Worm (Caenorhabditis elegans) whole organism, mixed stage, embryonic: Measurements from ENCODE around the gene F49C12.4.

Source experiments
- M03D4.4 ChIP-seq: sonication (generic microtip); optimal IDR thresholded peaks from 2 replicates; lab custom pipeline; 2017; ENCODE audit warnings: mild to moderate bottlenecking, missing genetic modification characterization, missing compliant biosample characterization
- bed-3 ChIP-seq: fragments of 200-800 bp; sonication (Bioruptor generic); optimal IDR thresholded peaks from 3 replicates; lab custom pipeline; 2018; ENCODE audit warnings: mild to moderate bottlenecking, missing genetic modification characterization, moderate library complexity, missing compliant biosample characterization
- ceh-39 ChIP-seq: fragments of 150-350 bp; optimal IDR thresholded peaks from 2 replicates; lab custom pipeline; 2014; ENCODE audit warnings: missing biosample characterization, missing genetic modification characterization
- ceh-43 ChIP-seq: fragments of 200-800 bp; sonication (Bioruptor generic); optimal IDR thresholded peaks from 2 replicates; lab custom pipeline; 2018; ENCODE audit warnings: mild to moderate bottlenecking, missing genetic modification characterization, moderate library complexity, missing compliant biosample characterization
- ceh-83 ChIP-seq: fragments of 200-800 bp; sonication (Bioruptor generic); optimal IDR thresholded peaks from 2 replicates; lab custom pipeline; 2018; ENCODE audit warnings: mild to moderate bottlenecking, missing genetic modification characterization, missing compliant biosample characterization
- ces-1 ChIP-seq: fragments of 150-350 bp; optimal IDR thresholded peaks from 2 replicates; lab custom pipeline; 2014; ENCODE audit warnings: missing biosample characterization, missing genetic modification reagents, missing genetic modification characterization
- cnd-1 ChIP-seq: fragments of 200-800 bp; sonication (Bioruptor generic); optimal IDR thresholded peaks from 2 replicates; lab custom pipeline; 2018; ENCODE audit warnings: mild to moderate bottlenecking, missing genetic modification characterization, missing compliant biosample characterization
- drap-1 ChIP-seq: fragments of 200-800 bp; sonication (Bioruptor generic); optimal IDR thresholded peaks from 3 replicates; lab custom pipeline; 2018; ENCODE audit warnings: mild to moderate bottlenecking, missing genetic modification characterization, missing compliant biosample characterization
- elt-1 ChIP-seq: sonication (generic microtip); optimal IDR thresholded peaks from 2 replicates; lab custom pipeline; 2017; ENCODE audit warnings: missing genetic modification characterization, mild to moderate bottlenecking, missing compliant biosample characterization, antibody characterized with exemption, moderate library complexity, borderline replicate concordance; ENCODE audit not compliant: insufficient read depth
- elt-3 ChIP-seq: fragments of 150-350 bp; optimal IDR thresholded peaks from 2 replicates; lab custom pipeline; 2014; ENCODE audit warnings: missing biosample characterization, missing genetic modification characterization
- flh-1 ChIP-seq: fragments of 200-800 bp; sonication (Bioruptor generic); optimal IDR thresholded peaks from 2 replicates; lab custom pipeline; 2018; ENCODE audit warnings: mild to moderate bottlenecking, missing genetic modification characterization, moderate library complexity, missing compliant biosample characterization
- ham-2 ChIP-seq: fragments of 200-800 bp; sonication (Bioruptor generic); optimal IDR thresholded peaks from 2 replicates; lab custom pipeline; 2018; ENCODE audit warnings: mild to moderate bottlenecking, missing genetic modification characterization, missing compliant biosample characterization
- lin-13 ChIP-seq: fragments of 150-350 bp; optimal IDR thresholded peaks from 2 replicates; lab custom pipeline; 2014; ENCODE audit warnings: missing biosample characterization, missing genetic modification characterization
- lin-32 ChIP-seq: fragments of 200-800 bp; sonication (Bioruptor generic); optimal IDR thresholded peaks from 2 replicates; lab custom pipeline; 2018; ENCODE audit warnings: mild to moderate bottlenecking, missing genetic modification characterization, missing compliant biosample characterization
- lsy-2 ChIP-seq: fragments of 150-350 bp; optimal IDR thresholded peaks from 2 replicates; lab custom pipeline; 2014; ENCODE audit warnings: missing biosample characterization, missing genetic modification characterization
- mab-5 ChIP-seq: fragments of 150-350 bp; optimal IDR thresholded peaks from 2 replicates; lab custom pipeline; 2014; ENCODE audit warnings: missing biosample characterization, missing genetic modification characterization
- mep-1 ChIP-seq: fragments of 150-350 bp; optimal IDR thresholded peaks from 2 replicates; lab custom pipeline; 2017; ENCODE audit warnings: missing biosample characterization, missing genetic modification reagents, missing genetic modification characterization, inconsistent platforms
- mls-2 ChIP-seq: sonication (generic microtip); optimal IDR thresholded peaks from 2 replicates; lab custom pipeline; 2016; ENCODE audit warnings: mild to moderate bottlenecking, missing genetic modification characterization, moderate library complexity, missing compliant biosample characterization
- nhr-12 ChIP-seq: fragments of 150-350 bp; optimal IDR thresholded peaks from 2 replicates; lab custom pipeline; 2014; ENCODE audit warnings: missing biosample characterization, missing genetic modification characterization
- nhr-2 ChIP-seq: fragments of 150-350 bp; optimal IDR thresholded peaks from 2 replicates; lab custom pipeline; 2014; ENCODE audit warnings: missing biosample characterization, missing genetic modification characterization
- nhr-237 ChIP-seq: fragments of 150-350 bp; optimal IDR thresholded peaks from 2 replicates; lab custom pipeline; 2014; ENCODE audit warnings: missing biosample characterization, missing genetic modification characterization
- nhr-28 ChIP-seq: fragments of 150-350 bp; optimal IDR thresholded peaks from 2 replicates; lab custom pipeline; 2014; ENCODE audit warnings: missing biosample characterization, missing genetic modification characterization
- pha-4 ChIP-seq: fragments of 150-350 bp; optimal IDR thresholded peaks from 2 replicates; lab custom pipeline; 2018; ENCODE audit warnings: missing biosample characterization, missing genetic modification reagents, missing genetic modification characterization
- sem-2 ChIP-seq: fragments of 200-800 bp; sonication (Bioruptor generic); optimal IDR thresholded peaks from 2 replicates; lab custom pipeline; 2018; ENCODE audit warnings: mild to moderate bottlenecking, missing genetic modification characterization, missing compliant biosample characterization
- sptf-1 ChIP-seq: sonication (generic microtip); optimal IDR thresholded peaks from 2 replicates; lab custom pipeline; 2017; ENCODE audit warnings: mild to moderate bottlenecking, missing genetic modification characterization, moderate library complexity, missing compliant biosample characterization
- tbx-8 ChIP-seq: fragments of 200-800 bp; sonication (Bioruptor generic); optimal IDR thresholded peaks from 2 replicates; lab custom pipeline; 2018; ENCODE audit warnings: mild to moderate bottlenecking, missing genetic modification characterization, moderate library complexity, missing compliant biosample characterization
- unc-120 ChIP-seq: sonication (generic microtip); optimal IDR thresholded peaks from 2 replicates; lab custom pipeline; 2017; ENCODE audit warnings: missing genetic modification characterization, missing compliant biosample characterization; ENCODE audit not compliant: poor library complexity, severe bottlenecking
- unc-39 ChIP-seq: fragments of 150-350 bp; optimal IDR thresholded peaks from 2 replicates; lab custom pipeline; 2014; ENCODE audit warnings: missing biosample characterization, missing genetic modification characterization
- unc-62 ChIP-seq: fragments of 150-350 bp; optimal IDR thresholded peaks from 2 replicates; lab custom pipeline; 2014; ENCODE audit warnings: missing biosample characterization, missing genetic modification reagents, missing genetic modification characterization
- zip-8 ChIP-seq: fragments of 150-350 bp; optimal IDR thresholded peaks from 2 replicates; lab custom pipeline; 2014; ENCODE audit warnings: missing biosample characterization, missing genetic modification characterization
- ztf-11 ChIP-seq: fragments of 150-350 bp; optimal IDR thresholded peaks from 2 replicates; lab custom pipeline; 2014; ENCODE audit warnings: missing biosample characterization, missing genetic modification characterization

The F49C12.4 gene

ce11 chrIV:9310935-9311566, 7.2 kb upstream of the F49C12.4 start:
- no peak for TF ChIP-seq mab-5 (tag; lab: Kevin White, UChicago)
- no peak for TF ChIP-seq zip-8 (tag; lab: Kevin White, UChicago)
- TF ChIP-seq cnd-1 = no peak
- TF ChIP-seq M03D4.4 (tag; lab: Kevin White, UChicago) = no peak
- TF ChIP-seq nhr-237 (tag; lab: Kevin White, UChicago) = no peak
- no peak for TF ChIP-seq ceh-43
- TF ChIP-seq flh-1 (GFP tag; lab: Kevin White, UChicago) = no peak
- no peak for TF ChIP-seq nhr-12
- TF ChIP-seq drap-1 (GFP tag; lab: Kevin White, UChicago) = no peak
- TF ChIP-seq lin-13 (tag; lab: Kevin White, UChicago) = no peak
- TF ChIP-seq lsy-2 (tag; lab: Kevin White, UChicago) = no peak
- no peak for TF ChIP-seq elt-3
- TF ChIP-seq unc-62 (GFP tag; lab: Kevin White, UChicago) = no peak
- TF ChIP-seq ces-1 (GFP tag; lab: Kevin White, UChicago) = no peak
- TF ChIP-seq tbx-8 = no peak
- TF ChIP-seq mep-1 (tag; lab: Kevin White, UChicago) = no peak
- TF ChIP-seq pha-4 (tag; lab: Kevin White, UChicago) = no peak
- no peak for TF ChIP-seq ceh-39
- TF ChIP-seq sem-2 (GFP tag; lab: Kevin White, UChicago) = no peak
- TF ChIP-seq, all 35 proteins: peak for 0

ce11 chrIV:9308975-9309374, 5.1 kb upstream of the F49C12.4 start, which contains the start of gene F49C12.6:
Gene F49C12.6, minus strand, starts transcription at chrIV:9309075.
- TF ChIP-seq lin-32 (GFP tag; lab: Kevin White, UChicago) (no peak), nhr-2 (tag; lab: Kevin White, UChicago) (no peak)

ce11 chrIV:9304617-9305016, 723 bp upstream of the F49C12.4 start, which contains the start of gene F49C12.5:
Gene F49C12.5, plus strand, starts transcription at chrIV:9304917.
- TF ChIP-seq bed-3 (GFP tag; lab: Kevin White, UChicago) (no peak), flh-1 (GFP tag; lab: Kevin White, UChicago) (no peak), sptf-1 (tag; lab: Kevin White, UChicago) (no peak), cnd-1 (no peak), ceh-83 (no peak), mls-2 (tag; lab: Kevin White, UChicago) (no peak), unc-120 (tag; lab: Kevin White, UChicago) (no peak), pha-4 (tag; lab: Kevin White, UChicago) (no peak), lin-32 (GFP tag; lab: Kevin White, UChicago) (no peak), unc-62 (GFP tag; lab: Kevin White, UChicago) (no peak), mab-5 (tag; lab: Kevin White, UChicago) (no peak), tbx-8 (no peak)

- no peak for TF ChIP-seq drap-1 (GFP tag; lab: Kevin White, UChicago)
- no peak for TF ChIP-seq nhr-12
- TF ChIP-seq unc-120 (tag; lab: Kevin White, UChicago) = no peak
- no peak for TF ChIP-seq nhr-28 (tag; lab: Kevin White, UChicago)
- no peak for TF ChIP-seq zip-8 (tag; lab: Kevin White, UChicago)
- TF ChIP-seq ceh-39 = no peak
- no peak for TF ChIP-seq ceh-43
- TF ChIP-seq lin-32 (GFP tag; lab: Kevin White, UChicago) = no peak
Observed at ce11 chrIV:9300127-9300526, 3.8 kb downstream of the F49C12.4 start, which contains the start of gene F49C12.3. Gene F49C12.3, plus strand, starts transcription at chrIV:9300427.

ce11 chrIV:9299145-9299544, 4.7 kb downstream of the F49C12.4 start, which contains the start of gene F49C12.2:
Gene F49C12.2, minus strand, starts transcription at chrIV:9299245.
- no peak for TF ChIP-seq elt-1 (tag; lab: Kevin White, UChicago)
- TF ChIP-seq unc-39 (tag; lab: Kevin White, UChicago) = no peak
- TF ChIP-seq unc-120 (tag; lab: Kevin White, UChicago) = no peak
- TF ChIP-seq ztf-11 (tag; lab: Kevin White, UChicago) = no peak
- no peak for TF ChIP-seq ham-2 (GFP tag; lab: Kevin White, UChicago)
- TF ChIP-seq mab-5 (tag; lab: Kevin White, UChicago) = no peak
